Fruit fly (Drosophila melanogaster) whole organism, embryonic: ENCODE measurements around the gene cl.

Experiments used
- Antp ChIP-seq: fragments of 200-800 bp; sonication (Bioruptor generic); optimal IDR thresholded peaks from 3 replicates; lab custom pipeline; 2016; ENCODE audit warnings: missing biosample characterization, missing genetic modification characterization
- CG10959 ChIP-seq: fragments of 200-800 bp; sonication (Bioruptor generic); IDR thresholded peaks from 2 replicates; pipeline ENCODE4 v1.3.6; 2022; ENCODE audit warnings: missing biosample characterization, missing genetic modification characterization
- CG11093 ChIP-seq: fragments of 200-800 bp; sonication (Bioruptor generic); IDR thresholded peaks from 3 replicates; pipeline ENCODE4 v1.3.6; 2022; ENCODE audit warnings: missing biosample characterization, missing genetic modification characterization
- CG1529 ChIP-seq: fragments of 200-800 bp; sonication (Bioruptor generic); optimal IDR thresholded peaks from 3 replicates; lab custom pipeline; 2018; ENCODE audit warnings: missing biosample characterization, missing genetic modification characterization
- CG1602 ChIP-seq: fragments of 200-800 bp; sonication (Bioruptor generic); optimal IDR thresholded peaks from 3 replicates; lab custom pipeline; 2016; ENCODE audit warnings: missing biosample characterization, missing genetic modification characterization
- CG1647 ChIP-seq: fragments of 200-800 bp; sonication (Bioruptor generic); optimal IDR thresholded peaks from 3 replicates; lab custom pipeline; 2016; ENCODE audit warnings: missing biosample characterization, missing genetic modification characterization
- CG17186 ChIP-seq: fragments of 200-800 bp; sonication (Bioruptor generic); optimal IDR thresholded peaks from 3 replicates; lab custom pipeline; 2017; ENCODE audit warnings: missing biosample characterization, missing genetic modification reagents, missing genetic modification characterization
- CG18476 ChIP-seq: fragments of 200-800 bp; sonication (Bioruptor generic); optimal IDR thresholded peaks from 2 replicates; lab custom pipeline; 2016; ENCODE audit warnings: missing biosample characterization, mild to moderate bottlenecking, missing genetic modification characterization
- CG18619 ChIP-seq: fragments of 200-800 bp; sonication (Bioruptor generic); optimal IDR thresholded peaks from 3 replicates; lab custom pipeline; 2017; ENCODE audit warnings: missing biosample characterization, mild to moderate bottlenecking, missing genetic modification characterization
- CG18764 ChIP-seq: fragments of 200-800 bp; sonication (Bioruptor generic); optimal IDR thresholded peaks from 3 replicates; lab custom pipeline; 2016; ENCODE audit warnings: missing biosample characterization, missing genetic modification characterization
- CG31224 ChIP-seq: fragments of 200-800 bp; sonication (Bioruptor generic); IDR thresholded peaks from 2 replicates; pipeline ENCODE4 v1.3.6; 2022; ENCODE audit warnings: missing biosample characterization, missing genetic modification characterization
- CG32772 ChIP-seq: fragments of 200-800 bp; sonication (Bioruptor generic); IDR thresholded peaks from 2 replicates; pipeline ENCODE4 v1.3.6; 2022; ENCODE audit warnings: missing biosample characterization, missing genetic modification characterization
- CG34376 ChIP-seq: fragments of 200-800 bp; sonication (Bioruptor generic); optimal IDR thresholded peaks from 2 replicates; lab custom pipeline; 2018; ENCODE audit warnings: missing biosample characterization, mild to moderate bottlenecking, missing genetic modification characterization
- CG4707 ChIP-seq: fragments of 200-800 bp; sonication (Bioruptor generic); optimal IDR thresholded peaks from 2 replicates; lab custom pipeline; 2018; ENCODE audit warnings: missing biosample characterization, mild to moderate bottlenecking, missing genetic modification characterization, moderate library complexity
- CG5180 ChIP-seq: fragments of 200-800 bp; sonication (Bioruptor generic); optimal IDR thresholded peaks from 3 replicates; lab custom pipeline; 2017; ENCODE audit warnings: missing biosample characterization, missing genetic modification characterization, mild to moderate bottlenecking, moderate library complexity, missing genetic modification reagents
- CG6765 ChIP-seq: fragments of 200-800 bp; sonication (Bioruptor generic); optimal IDR thresholded peaks from 3 replicates; lab custom pipeline; 2017; ENCODE audit warnings: missing biosample characterization, mild to moderate bottlenecking, missing genetic modification characterization
- CG8089 ChIP-seq: fragments of 200-800 bp; sonication (Bioruptor generic); optimal IDR thresholded peaks from 3 replicates; lab custom pipeline; 2016; ENCODE audit warnings: missing biosample characterization, missing genetic modification characterization
- CG8290 ChIP-seq, 3 experiments: fragments of 200-800 bp; sonication (Bioruptor generic); optimal IDR thresholded peaks; 2 replicates each; lab custom pipeline; 2016 to 2019; ENCODE audit warnings: missing biosample characterization in 3 of 3, missing genetic modification characterization in 3 of 3, mild to moderate bottlenecking in 2 of 3, moderate library complexity in 1 of 3
- CG8944 ChIP-seq: fragments of 200-800 bp; sonication (Bioruptor generic); optimal IDR thresholded peaks from 3 replicates; lab custom pipeline; 2016; ENCODE audit warnings: missing biosample characterization, missing genetic modification characterization
- CG9215 ChIP-seq: fragments of 200-800 bp; sonication (Bioruptor generic); IDR thresholded peaks from 2 replicates; pipeline ENCODE4 v1.3.6; 2022; ENCODE audit warnings: missing biosample characterization, missing genetic modification characterization
- CTCF ChIP-seq: fragments of 200-800 bp; sonication (Bioruptor generic); optimal IDR thresholded peaks from 2 replicates; lab custom pipeline; 2017; ENCODE audit warnings: missing biosample characterization, mild to moderate bottlenecking, missing genetic modification characterization, moderate library complexity
- CoRest ChIP-seq: fragments of 200-800 bp; sonication (Bioruptor generic); optimal IDR thresholded peaks from 3 replicates; lab custom pipeline; 2018; ENCODE audit warnings: missing biosample characterization, mild to moderate bottlenecking, missing genetic modification characterization, moderate library complexity
- E2f1 ChIP-seq: fragments of 200-800 bp; sonication (Bioruptor generic); IDR thresholded peaks from 2 replicates; pipeline ENCODE4 v1.3.6; 2022; ENCODE audit warnings: missing biosample characterization, missing genetic modification characterization
- GATAe ChIP-seq: fragments of 200-800 bp; sonication (Bioruptor generic); conservative IDR thresholded peaks from 2 replicates; pipeline ENCODE4 v1.3.6; 2022; ENCODE audit warnings: missing biosample characterization, missing genetic modification characterization
- H15 ChIP-seq: fragments of 200-800 bp; sonication (Bioruptor generic); IDR thresholded peaks from 3 replicates; pipeline ENCODE4 v1.3.6; 2022; ENCODE audit warnings: missing biosample characterization, missing genetic modification characterization
- HmgD ChIP-seq: fragments of 200-800 bp; sonication (Bioruptor generic); optimal IDR thresholded peaks from 3 replicates; lab custom pipeline; 2016; ENCODE audit warnings: missing biosample characterization, missing genetic modification characterization
- Mad ChIP-seq: fragments of 200-800 bp; sonication (Bioruptor generic); optimal IDR thresholded peaks from 2 replicates; lab custom pipeline; 2016; ENCODE audit warnings: missing biosample characterization, missing genetic modification characterization
- NC2β ChIP-seq: fragments of 200-800 bp; sonication (Bioruptor generic); optimal IDR thresholded peaks from 2 replicates; lab custom pipeline; 2016; ENCODE audit warnings: missing biosample characterization, missing genetic modification characterization
- Scr ChIP-seq: fragments of 200-800 bp; sonication (Bioruptor generic); IDR thresholded peaks from 2 replicates; pipeline ENCODE4 v1.3.6; 2022; ENCODE audit warnings: missing biosample characterization, missing genetic modification characterization; ENCODE audit not compliant: partially characterized antibody
- Side ChIP-seq: fragments of 200-800 bp; sonication (Bioruptor generic); optimal IDR thresholded peaks from 2 replicates; lab custom pipeline; 2016; ENCODE audit warnings: missing biosample characterization, missing genetic modification characterization
- Six4 ChIP-seq: fragments of 200-800 bp; sonication (Bioruptor generic); optimal IDR thresholded peaks from 2 replicates; lab custom pipeline; 2016; ENCODE audit warnings: missing biosample characterization, missing genetic modification characterization
- Usf ChIP-seq: fragments of 200-800 bp; sonication (Bioruptor generic); optimal IDR thresholded peaks from 2 replicates; lab custom pipeline; 2017; ENCODE audit warnings: missing genotype, missing biosample characterization, missing genetic modification characterization
- al ChIP-seq: fragments of 200-800 bp; sonication (Bioruptor generic); IDR thresholded peaks from 2 replicates; pipeline ENCODE4 v1.3.6; 2022; ENCODE audit warnings: missing biosample characterization, missing genetic modification characterization
- ap ChIP-seq: fragments of 200-800 bp; sonication (Bioruptor generic); IDR thresholded peaks from 2 replicates; pipeline ENCODE4 v1.3.6; 2022; ENCODE audit warnings: missing biosample characterization, missing genetic modification characterization
- ash1 ChIP-seq: fragments of 200-800 bp; sonication (Bioruptor generic); optimal IDR thresholded peaks from 2 replicates; lab custom pipeline; 2018; ENCODE audit warnings: missing biosample characterization, mild to moderate bottlenecking, missing genetic modification characterization
- ato ChIP-seq: fragments of 200-800 bp; sonication (Bioruptor generic); IDR thresholded peaks from 2 replicates; pipeline ENCODE4 v1.3.6; 2022; ENCODE audit warnings: missing biosample characterization, missing genetic modification characterization; ENCODE audit not compliant: partially characterized antibody
- bsh ChIP-seq, 2 experiments: fragments of 200-800 bp; sonication (Bioruptor generic); optimal IDR thresholded peaks; 2 replicates each; lab custom pipeline; 2017 to 2018; ENCODE audit warnings: mild to moderate bottlenecking in 2 of 2, missing biosample characterization in 2 of 2, missing genetic modification characterization in 2 of 2, moderate library complexity in 1 of 2
- dysf ChIP-seq: fragments of 200-800 bp; sonication (Bioruptor generic); IDR thresholded peaks from 3 replicates; pipeline ENCODE4 v1.3.6; 2022; ENCODE audit warnings: missing biosample characterization, missing genetic modification characterization
- ftz-f1 ChIP-seq: fragments of 200-800 bp; sonication (Bioruptor generic); optimal IDR thresholded peaks from 2 replicates; lab custom pipeline; 2016; ENCODE audit warnings: missing biosample characterization, missing genetic modification characterization
- gfzf ChIP-seq: fragments of 200-800 bp; sonication (Bioruptor generic); optimal IDR thresholded peaks from 2 replicates; lab custom pipeline; 2016; ENCODE audit warnings: missing biosample characterization, mild to moderate bottlenecking, missing genetic modification characterization, moderate library complexity
- lilli ChIP-seq: fragments of 200-800 bp; sonication (Bioruptor generic); optimal IDR thresholded peaks from 3 replicates; lab custom pipeline; 2016; ENCODE audit warnings: missing biosample characterization, missing genetic modification characterization
- lmd ChIP-seq: fragments of 200-800 bp; sonication (Bioruptor generic); IDR thresholded peaks from 2 replicates; pipeline ENCODE4 v1.3.6; 2022; ENCODE audit warnings: missing biosample characterization, missing genetic modification characterization
- org-1 ChIP-seq: fragments of 200-800 bp; sonication (Bioruptor generic); optimal IDR thresholded peaks from 2 replicates; lab custom pipeline; 2017; ENCODE audit warnings: missing biosample characterization, missing genetic modification characterization
- p53 ChIP-seq: fragments of 200-800 bp; sonication (Bioruptor generic); optimal IDR thresholded peaks from 2 replicates; lab custom pipeline; 2016; ENCODE audit warnings: missing biosample characterization, missing genetic modification characterization
- peb ChIP-seq: fragments of 200-800 bp; sonication (Bioruptor generic); IDR thresholded peaks from 2 replicates; pipeline ENCODE4 v1.3.6; 2022; ENCODE audit warnings: missing biosample characterization, missing genetic modification characterization
- pfk ChIP-seq: fragments of 200-800 bp; sonication (Bioruptor generic); optimal IDR thresholded peaks from 2 replicates; lab custom pipeline; 2018; ENCODE audit warnings: missing biosample characterization, mild to moderate bottlenecking, missing genetic modification characterization, moderate library complexity
- sens ChIP-seq: fragments of 200-800 bp; sonication (Bioruptor generic); peaks from one replicate; lab custom pipeline; 2016; ENCODE audit warnings: missing biosample characterization, missing genetic modification characterization
- slbo ChIP-seq: fragments of 200-800 bp; sonication (Bioruptor generic); IDR thresholded peaks from 2 replicates; pipeline ENCODE4 v1.3.6; 2022; ENCODE audit warnings: missing biosample characterization, missing genetic modification characterization
- sna ChIP-seq: fragments of 200-800 bp; sonication (Bioruptor generic); IDR thresholded peaks from 2 replicates; pipeline ENCODE4 v1.3.6; 2022; ENCODE audit warnings: missing biosample characterization, missing genetic modification characterization; ENCODE audit not compliant: partially characterized antibody
- z ChIP-seq: fragments of 200-800 bp; sonication (Bioruptor generic); IDR thresholded peaks from 3 replicates; pipeline ENCODE4 v1.3.6; 2022; ENCODE audit warnings: missing biosample characterization, missing genetic modification characterization

Gene cl

DNA sequence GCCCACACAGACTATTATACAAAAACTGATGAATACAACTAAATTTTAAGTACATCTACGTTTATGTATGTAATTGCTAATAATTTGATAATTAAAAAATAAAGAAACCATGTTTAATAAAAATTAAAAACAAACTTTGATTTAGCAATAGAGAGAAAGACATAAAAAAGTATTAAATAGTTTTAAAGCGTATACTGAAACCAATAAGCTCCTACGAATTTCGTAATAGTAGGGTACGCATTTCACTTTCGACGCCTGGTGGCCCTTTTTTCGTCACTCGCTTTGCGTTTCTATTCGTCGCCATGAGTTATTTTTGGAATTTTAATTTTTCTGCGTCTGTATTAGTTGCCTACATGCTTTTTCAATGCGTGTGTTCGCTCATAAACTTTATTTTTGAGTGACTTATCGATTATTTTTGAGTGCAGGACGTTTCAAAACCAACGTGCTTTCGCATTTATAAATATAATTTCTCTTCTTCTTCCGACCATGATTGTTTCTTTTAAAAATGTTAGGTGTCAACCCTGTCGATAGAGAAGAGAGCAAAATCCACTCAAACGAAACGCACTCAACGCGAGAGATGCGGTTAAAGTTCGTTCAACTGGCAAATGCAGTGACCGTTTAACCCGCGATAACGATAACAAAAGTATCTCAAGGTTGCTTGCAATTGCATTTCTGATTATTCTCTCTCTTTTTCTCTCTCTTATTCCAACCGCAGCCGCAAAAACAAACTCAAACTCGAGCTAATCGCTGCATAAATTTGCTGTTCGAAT, 26.8 kb downstream of the cl start, which contains the start of gene Oscillin (continued):
- TF ChIP-seq ash1 (GFP tag; lab: Kevin White, UChicago) (no peak), CG8290 (GFP tag; optimal IDR thresholded peaks at IDR 0.05; lab: Kevin White, UChicago) (peak; percentile 41), CG8290 (tag; optimal IDR thresholded peaks at IDR 0.05; lab: Kevin White, UChicago) (peak in 1 of 2 experiments; percentile 5), lmd (GFP tag; lab: Robert Waterston, UW) (peak; percentile 82), z (GFP tag; lab: Robert Waterston, UW) (peak; percentile 98), gfzf (GFP tag; lab: Kevin White, UChicago) (no peak), H15 (GFP tag; lab: Robert Waterston, UW) (peak; percentile 72), ftz-f1 (GFP tag; lab: Kevin White, UChicago) (no peak), CTCF (peak; percentile 12), Usf (no peak), NC2β (GFP tag; lab: Kevin White, UChicago) (no peak), dysf (peak; percentile 81), CG1529 (no peak), HmgD (GFP tag; lab: Kevin White, UChicago) (no peak), Mad (GFP tag; lab: Kevin White, UChicago) (peak; percentile 30), CG18764 (GFP tag; lab: Kevin White, UChicago) (peak; percentile 67), al (GFP tag; lab: Robert Waterston, UW) (peak; percentile 74), CG9215 (GFP tag; lab: Robert Waterston, UW) (peak; percentile 77), CG1647 (GFP tag; lab: Kevin White, UChicago) (peak; percentile 43), CG32772 (peak; percentile 82), sens (GFP tag; lab: Kevin White, UChicago) (peak; percentile 87), CG18476 (GFP tag; lab: Kevin White, UChicago) (peak; percentile 70), Side (no peak), CG4707 (GFP tag; lab: Kevin White, UChicago) (no peak), CG5180 (GFP tag; lab: Kevin White, UChicago) (peak; percentile 69), ap (GFP tag; lab: Robert Waterston, UW) (no peak), Scr (GFP tag; lab: Robert Waterston, UW) (peak; percentile 59), org-1 (GFP tag; lab: Kevin White, UChicago) (peak; percentile 52), CG8089 (GFP tag; lab: Kevin White, UChicago) (no peak), Antp (GFP tag; lab: Kevin White, UChicago) (peak; percentile 35), CG10959 (GFP tag; lab: Robert Waterston, UW) (peak; percentile 24; the same call in 1 of the 2 replicates), slbo (peak; percentile 79), CG6765 (GFP tag; lab: Kevin White, UChicago) (peak; percentile 62), p53 (GFP tag; lab: Kevin White, UChicago) (no peak), CG18619 (GFP tag; lab: Kevin White, UChicago) (peak; percentile 49), CoRest (tag; lab: Kevin White, UChicago) (peak; percentile 85), lilli (GFP tag; lab: Kevin White, UChicago) (peak; percentile 57), CG17186 (GFP tag; lab: Kevin White, UChicago) (no peak), ato (peak; percentile 81; the same call in 1 of the 2 replicates), GATAe (no peak), CG8944 (GFP tag; lab: Kevin White, UChicago) (no peak), pfk (GFP tag; lab: Kevin White, UChicago) (no peak), sna (GFP tag; lab: Robert Waterston, UW) (peak; percentile 91), CG1602 (GFP tag; lab: Kevin White, UChicago) (peak; percentile 18), CG31224 (GFP tag; lab: Robert Waterston, UW) (peak; percentile 73), E2f1 (GFP tag; lab: Robert Waterston, UW) (peak; percentile 79), bsh (GFP tag; optimal IDR thresholded peaks at IDR 0.05; lab: Kevin White, UChicago) (peak in 1 of 2 experiments; percentile 93), CG11093 (GFP tag; lab: Robert Waterston, UW) (0 out of 3 replicates have a peak, but pooled peaks have one; percentile 69), CG34376 (peak; percentile 33), peb (GFP tag; lab: Robert Waterston, UW) (peak; percentile 60; the same call in 1 of the 2 replicates), Six4 (GFP tag; lab: Kevin White, UChicago) (peak; percentile 49)
